Fruit fly (Drosophila melanogaster) whole organism, pupa: Measurements from ENCODE around the gene dpr7.

ENCODE experiments used
- CG10348 ChIP-seq: fragments of 200-800 bp; sonication (Bioruptor generic); IDR thresholded peaks from 2 replicates; pipeline ENCODE4 v1.3.6; 2022; ENCODE audit warnings: missing biosample characterization, missing genetic modification characterization
- CG12605 ChIP-seq: fragments of 200-800 bp; sonication (Bioruptor generic); IDR thresholded peaks from 2 replicates; pipeline ENCODE4 v1.3.6; 2022; ENCODE audit warnings: missing biosample characterization, missing genetic modification characterization
- CG13204 ChIP-seq: fragments of 200-800 bp; sonication (Bioruptor generic); optimal IDR thresholded peaks from 2 replicates; lab custom pipeline; 2018; ENCODE audit warnings: missing biosample characterization, mild to moderate bottlenecking, missing genetic modification characterization, moderate library complexity
- CG14655 ChIP-seq: fragments of 200-800 bp; sonication (Bioruptor generic); optimal IDR thresholded peaks from 3 replicates; lab custom pipeline; 2017; ENCODE audit warnings: mild to moderate bottlenecking, missing biosample characterization, missing genetic modification reagents, missing genetic modification characterization
- CG15710 ChIP-seq: fragments of 200-800 bp; sonication (Bioruptor generic); optimal IDR thresholded peaks from 2 replicates; lab custom pipeline; 2018; ENCODE audit warnings: missing biosample characterization, mild to moderate bottlenecking, missing genetic modification characterization, moderate library complexity
- CG17806 ChIP-seq: fragments of 200-800 bp; sonication (Bioruptor generic); optimal IDR thresholded peaks from 2 replicates; lab custom pipeline; 2018; ENCODE audit warnings: missing biosample characterization, mild to moderate bottlenecking, missing genetic modification characterization, moderate library complexity
- CG32121 ChIP-seq: fragments of 200-800 bp; sonication (Bioruptor generic); IDR thresholded peaks from 2 replicates; pipeline ENCODE4 v1.3.6; 2022; ENCODE audit warnings: missing biosample characterization, missing genetic modification characterization
- CG4496 ChIP-seq: fragments of 200-800 bp; sonication (Bioruptor generic); IDR thresholded peaks from 3 replicates; pipeline ENCODE4 v1.3.6; 2022; ENCODE audit warnings: missing biosample characterization, missing genetic modification characterization
- CG9948 ChIP-seq: fragments of 200-800 bp; sonication (Bioruptor generic); optimal IDR thresholded peaks from 2 replicates; lab custom pipeline; 2018; ENCODE audit warnings: missing biosample characterization, mild to moderate bottlenecking, missing genetic modification characterization, moderate library complexity
- D1 ChIP-seq: fragments of 200-800 bp; sonication (Bioruptor generic); optimal IDR thresholded peaks from 2 replicates; lab custom pipeline; 2018; ENCODE audit warnings: missing biosample characterization, mild to moderate bottlenecking, missing genetic modification characterization, moderate library complexity
- EcR ChIP-seq: fragments of 200-800 bp; sonication (Bioruptor generic); optimal IDR thresholded peaks from 3 replicates; lab custom pipeline; 2019; ENCODE audit warnings: missing biosample characterization, missing genetic modification characterization, mild to moderate bottlenecking, moderate library complexity, missing genetic modification reagents
- Pif1B ChIP-seq: fragments of 200-800 bp; sonication (Bioruptor generic); optimal IDR thresholded peaks from 3 replicates; lab custom pipeline; 2016; ENCODE audit warnings: missing biosample characterization, missing genetic modification characterization
- Snoo ChIP-seq: fragments of 200-800 bp; sonication (Bioruptor generic); optimal IDR thresholded peaks from 3 replicates; lab custom pipeline; 2017; ENCODE audit warnings: missing biosample characterization, mild to moderate bottlenecking, missing genetic modification characterization, inconsistent platforms
- fd96Ca ChIP-seq: fragments of 200-800 bp; sonication (Bioruptor generic); IDR thresholded peaks from 3 replicates; pipeline ENCODE4 v1.3.6; 2022; ENCODE audit warnings: missing biosample characterization, missing genetic modification characterization
- gl ChIP-seq: fragments of 200-800 bp; sonication (Bioruptor generic); optimal IDR thresholded peaks from 2 replicates; lab custom pipeline; 2018; ENCODE audit warnings: missing biosample characterization, mild to moderate bottlenecking, missing genetic modification characterization

dpr7 gene

dm6 chr4:210011-210649 is 43.0 kb downstream of the dpr7 start, which contains the start of gene Crk:
Gene Crk (plus strand): TSS chr4:210224.
- no peak for TF ChIP-seq CG15710
- no peak for TF ChIP-seq Snoo (tag; lab: Kevin White, UChicago)
- no peak for TF ChIP-seq fd96Ca (GFP tag; lab: Robert Waterston, UW)
- no peak for TF ChIP-seq CG32121 (GFP tag; lab: Robert Waterston, UW)
- no peak for TF ChIP-seq CG13204 (GFP tag; lab: Kevin White, UChicago)
- no peak for TF ChIP-seq Pif1B (GFP tag; lab: Kevin White, UChicago)
- TF ChIP-seq CG4496, result no peak
- no peak for TF ChIP-seq gl (tag; lab: Kevin White, UChicago)
- TF ChIP-seq CG10348 (GFP tag; lab: Robert Waterston, UW), result no peak
- TF ChIP-seq EcR (GFP tag; lab: Kevin White, UChicago), result no peak
- no peak for TF ChIP-seq CG9948 (tag; lab: Kevin White, UChicago)
- no peak for TF ChIP-seq CG12605 (GFP tag; lab: Robert Waterston, UW)
- TF ChIP-seq CG14655 (GFP tag; lab: Kevin White, UChicago), result no peak
- TF ChIP-seq CG17806 (tag; lab: Kevin White, UChicago), result no peak
- TF ChIP-seq, all 21 proteins: peak for 0

- peak; percentile 22 for TF ChIP-seq D1 (tag; lab: Kevin White, UChicago)
- TF ChIP-seq gl (tag; lab: Kevin White, UChicago), result no peak
- TF ChIP-seq CG15710, result peak; percentile 15
- TF ChIP-seq, all 21 proteins: peak for 2
Observed at dm6 chr4:205671-206252, 47.4 kb downstream of the dpr7 start, which contains the start of gene CG31998. Gene CG31998 (minus strand): TSS chr4:205945.
